Worm (Caenorhabditis elegans): ENCODE results near the gene cest-35.1.
A peak's percentile ranks its signal among the peaks of the same experiment; 100 is the strongest.

Gene cest-35.1

DNA sequence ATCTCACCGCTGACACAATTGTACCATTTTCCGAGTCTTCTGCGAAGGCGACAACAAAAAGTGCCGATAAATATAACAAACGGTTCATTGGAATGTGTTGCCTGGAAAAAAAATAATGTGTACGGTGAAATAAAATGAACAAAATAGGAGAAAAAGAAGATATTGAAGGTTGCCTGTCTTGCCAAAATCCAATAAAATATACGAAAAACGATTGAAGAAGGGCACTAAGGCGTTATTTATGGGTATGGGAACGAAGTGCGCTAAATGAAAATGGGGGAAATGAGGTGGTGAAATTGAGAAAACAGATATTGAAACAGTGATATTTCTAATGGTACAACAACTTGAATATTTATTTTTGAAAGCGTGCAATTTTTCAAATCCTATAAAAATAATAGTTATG, 44.7 kb downstream of the cest-35.1 start, which contains the start of gene Y47A7.2:
Y47A7.2 (minus strand) TSS at position 101 of the 400 bp plus-strand sequence.
- TF ChIP-seq sma-3 (GFP tag; optimal IDR thresholded peaks at IDR 0.05), result no peak

- TF ChIP-seq crh-2 (tag; optimal IDR thresholded peaks at IDR 0.05) (no peak), elt-1 (tag; optimal IDR thresholded peaks at IDR 0.05) (no peak)
Measured at ce11 chrV:5194508-5194907, 48.4 kb downstream of the cest-35.1 start, which contains the start of gene abu-8. abu-8 (minus strand) TSS chrV:5194608.

ce11 chrV:5192501-5192900, 50.4 kb downstream of the cest-35.1 start, which contains the start of gene C03A7.13:
C03A7.13 (minus strand) TSS chrV:5192543.
- TF ChIP-seq fos-1 (tag; optimal IDR thresholded peaks at IDR 0.05), result peak; percentile 49
- no peak for TF ChIP-seq nhr-11 (tag; optimal IDR thresholded peaks at IDR 0.05)
